Worm (Caenorhabditis elegans): ENCODE results near the gene Y22D7AL.1.

ce11 chrIII:1626524-1626923 is 25.8 kb upstream of the Y22D7AL.1 start, which contains the start of gene Y22D7AL.4:
- TF ChIP-seq ztf-11 (tag; optimal IDR thresholded peaks at IDR 0.05) (no peak), skn-1 (tag; optimal IDR thresholded peaks at IDR 0.05) (no peak), unc-39 (tag; optimal IDR thresholded peaks at IDR 0.05) (no peak), ceh-82 (tag; optimal IDR thresholded peaks at IDR 0.05) (no peak), nhr-77 (tag; optimal IDR thresholded peaks at IDR 0.05) (no peak), mdl-1 (tag; optimal IDR thresholded peaks at IDR 0.05) (no peak), gmeb-1 (tag; optimal IDR thresholded peaks at IDR 0.05) (no peak), elt-1 (tag; optimal IDR thresholded peaks at IDR 0.05) (no peak), mbf-1 (tag; optimal IDR thresholded peaks at IDR 0.05) (no peak), dmd-4 (tag; optimal IDR thresholded peaks at IDR 0.05) (no peak), nhr-23 (tag; optimal IDR thresholded peaks at IDR 0.05) (no peak), ZK546.5 (tag; optimal IDR thresholded peaks at IDR 0.05) (no peak), aly-2 (tag; optimal IDR thresholded peaks at IDR 0.05) (no peak), nhr-12 (tag; optimal IDR thresholded peaks at IDR 0.05) (no peak)
